Worm (Caenorhabditis elegans) whole organism, L2 larva: Measurements from ENCODE around the gene phat-4.

Experiments
- Y55F3AM.14 ChIP-seq: fragments of 200-800 bp; sonication (Bioruptor generic); optimal IDR thresholded peaks from 2 replicates; lab custom pipeline; 2018; ENCODE audit warnings: mild to moderate bottlenecking, missing genetic modification characterization, missing compliant biosample characterization
- mdl-1 ChIP-seq, 2 experiments: fragments of 150-350 bp in 1 of 2; sonication (generic microtip) in 1 of 2; optimal IDR thresholded peaks; 2 replicates each; lab custom pipeline; 2017; ENCODE audit warnings: missing biosample characterization in 2 of 2, missing genetic modification characterization in 2 of 2
- nhr-21 ChIP-seq: fragments of 150-350 bp; optimal IDR thresholded peaks from 2 replicates; lab custom pipeline; 2014; ENCODE audit warnings: missing biosample characterization, missing genetic modification characterization
- peb-1 ChIP-seq: fragments of 150-350 bp; optimal IDR thresholded peaks from 2 replicates; lab custom pipeline; 2014; ENCODE audit warnings: missing biosample characterization, missing genetic modification characterization
- skn-1 ChIP-seq: sonication (generic microtip); optimal IDR thresholded peaks from 2 replicates; lab custom pipeline; 2017; ENCODE audit warnings: missing biosample characterization, missing genetic modification characterization
- unc-55 ChIP-seq: fragments of 150-350 bp; sonication (generic microtip); optimal IDR thresholded peaks from 3 replicates; lab custom pipeline; 2014; ENCODE audit warnings: missing biosample characterization, missing genetic modification reagents, missing genetic modification characterization
- unc-62 ChIP-seq: fragments of 150-350 bp; optimal IDR thresholded peaks from 2 replicates; lab custom pipeline; 2014; ENCODE audit warnings: missing biosample characterization, missing genetic modification reagents, missing genetic modification characterization

The phat-4 gene

DNA sequence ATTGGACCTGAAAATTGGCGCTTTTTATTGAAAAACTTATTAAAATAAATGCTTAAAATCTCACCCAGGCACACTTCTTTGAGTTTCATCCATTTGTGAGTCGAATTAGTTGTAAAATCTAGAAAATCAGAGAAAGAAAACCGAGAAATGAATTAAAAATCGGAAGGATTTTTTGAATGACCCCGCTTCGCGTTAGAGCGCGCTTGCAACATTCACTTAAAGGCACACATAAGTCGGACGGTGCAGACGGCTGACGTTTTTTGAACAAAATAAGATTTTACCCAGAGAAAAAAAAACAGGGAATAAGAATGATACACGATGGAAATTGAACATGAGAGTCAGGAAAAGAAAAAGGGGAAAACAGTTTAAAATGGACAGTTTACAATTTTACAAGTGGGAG lies 40.0 kb downstream of the phat-4 start:
- TF ChIP-seq unc-55 (GFP tag; lab: Kevin White, UChicago) (peak; percentile 31), Y55F3AM.14 (no peak), nhr-21 (no peak)

DNA sequence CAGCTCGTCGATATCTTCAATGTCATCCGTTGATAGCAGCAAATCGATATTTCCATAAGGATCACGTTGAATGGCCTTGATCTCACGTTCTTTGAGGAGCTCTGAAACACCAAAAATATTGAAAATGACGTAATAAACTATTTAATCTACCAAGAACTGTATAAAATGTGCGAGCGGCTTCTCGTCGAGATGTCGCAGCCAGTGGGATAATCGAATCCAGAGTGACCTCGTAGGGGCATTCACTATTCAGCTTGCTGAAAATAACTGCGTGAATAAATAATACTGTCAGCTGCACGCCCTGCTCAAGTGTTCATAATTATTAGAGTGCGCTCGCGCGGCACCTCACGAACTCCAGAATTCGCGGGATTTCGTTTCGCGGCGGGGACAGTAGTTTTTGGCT lies 40.4 kb downstream of the phat-4 start, which contains the start of gene Y45G5AM.7:
Gene Y45G5AM.7 (minus strand): TSS at position 101 of the 400 bp plus-strand sequence.
- TF ChIP-seq peb-1 (tag; lab: Kevin White, UChicago) (no peak), unc-55 (GFP tag; lab: Kevin White, UChicago) (no peak)
- TF ChIP-seq, all 48 proteins: peak for 0

DNA sequence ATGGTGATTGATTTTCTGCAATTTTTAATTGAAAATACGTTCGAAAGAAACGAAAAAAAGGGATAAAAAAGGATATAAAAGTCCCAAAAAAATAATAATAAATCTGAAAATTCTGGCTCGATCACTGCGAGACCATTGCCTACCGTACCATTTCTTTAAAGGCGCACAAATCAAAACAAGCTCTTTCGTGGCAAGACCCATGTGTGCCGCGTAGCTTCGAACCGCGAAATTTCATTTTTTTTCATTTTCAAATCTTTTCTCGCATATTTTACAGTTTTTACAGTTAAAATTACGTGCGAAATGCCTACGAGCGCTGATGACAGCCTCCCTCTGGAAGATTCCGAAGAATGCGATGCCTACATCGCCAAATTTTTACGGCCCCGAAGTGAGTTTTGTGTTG lies 45.9 kb downstream of the phat-4 start, which contains the start of the genes coh-4 and pid-5:
Gene coh-4 (minus strand): TSS at position 17 of the 400 bp plus-strand sequence.
Gene pid-5 (plus strand): TSS at position 259 of the 400 bp plus-strand sequence.
- no peak for TF ChIP-seq unc-62
- TF ChIP-seq mdl-1 (tag; optimal IDR thresholded peaks at IDR 0.05; lab: Kevin White, UChicago), result no peak
- TF ChIP-seq skn-1 (tag; lab: Kevin White, UChicago), result no peak
- TF ChIP-seq, all 48 proteins: peak for 0
